Fruit fly (Drosophila melanogaster): ENCODE measurements around the gene CG17648.
A peak's percentile ranks its signal among the peaks of the same experiment; 100 is the strongest.

The CG17648 gene

DNA sequence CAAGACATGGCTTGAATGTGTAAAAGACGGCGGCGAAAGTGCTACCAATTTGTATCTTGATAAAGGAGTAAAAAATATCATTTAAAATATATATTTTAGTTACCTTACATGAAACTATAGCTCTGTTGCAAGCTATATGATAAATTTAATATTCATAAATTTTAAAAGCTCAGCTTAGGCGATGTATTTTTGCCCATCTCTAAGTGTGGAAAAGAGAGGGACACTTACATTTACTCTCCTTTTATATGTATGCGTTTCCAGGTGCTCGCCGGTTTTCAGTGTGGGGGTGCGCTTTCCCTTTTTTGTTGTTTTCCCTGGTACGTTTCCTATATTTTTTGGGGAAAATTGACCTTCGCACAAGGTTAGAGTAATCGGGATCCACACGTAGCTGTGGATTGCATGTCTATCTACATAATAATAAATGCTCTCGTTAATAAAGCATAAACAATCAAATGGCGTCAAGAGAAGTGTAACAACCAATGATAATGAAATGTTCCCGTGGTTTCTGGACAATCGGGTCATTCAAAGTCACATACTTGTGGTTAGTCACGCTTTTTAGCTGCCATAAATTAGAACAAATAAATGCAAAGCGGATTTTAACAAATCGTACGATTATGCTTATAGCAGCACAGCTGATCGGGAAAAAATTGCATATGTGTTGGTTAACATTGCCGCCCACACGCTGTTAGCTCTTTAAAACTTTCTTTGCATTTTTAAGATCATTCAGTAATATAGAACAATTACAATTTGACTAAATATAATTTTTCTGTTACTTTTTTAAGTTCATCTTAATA is 24.1 kb upstream of the CG17648 start (continued):
- TF ChIP-seq CG15601 (tag; optimal IDR thresholded peaks at IDR 0.05) (peak; percentile 98), ash1 (GFP tag; optimal IDR thresholded peaks at IDR 0.05) (peak; percentile 36), tap (tag; optimal IDR thresholded peaks at IDR 0.05) (peak; percentile 93), CG16863 (GFP tag; optimal IDR thresholded peaks at IDR 0.05) (peak; percentile 84), CG18476 (GFP tag; optimal IDR thresholded peaks at IDR 0.05) (peak; percentile 94), Scr (GFP tag; IDR thresholded peaks at IDR 0.05; ENCODE audit: partially characterized antibody) (peak; percentile 97), CG12155 (GFP tag; optimal IDR thresholded peaks at IDR 0.05) (peak; percentile 95), nau (GFP tag; optimal IDR thresholded peaks at IDR 0.05) (peak; percentile 95), CG3281 (GFP tag; optimal IDR thresholded peaks at IDR 0.05) (no peak), tio (GFP tag; optimal IDR thresholded peaks at IDR 0.05) (peak; percentile 90), CG5180 (GFP tag; optimal IDR thresholded peaks at IDR 0.05) (peak; percentile 86), CG31441 (GFP tag; IDR thresholded peaks at IDR 0.05) (peak; percentile 84), CG1647 (GFP tag; optimal IDR thresholded peaks at IDR 0.05) (peak; percentile 81), zfh1 (GFP tag; IDR thresholded peaks at IDR 0.05) (peak; percentile 97), Blimp-1 (GFP tag; optimal IDR thresholded peaks at IDR 0.05) (peak; percentile 94), da (GFP tag; optimal IDR thresholded peaks at IDR 0.05) (no peak), CG9797 (GFP tag; optimal IDR thresholded peaks at IDR 0.05) (peak; percentile 49), MBD-R2 (GFP tag; IDR thresholded peaks at IDR 0.05) (peak; percentile 93), NfI (GFP tag; optimal IDR thresholded peaks at IDR 0.05) (peak; percentile 99), sens-2 (GFP tag; IDR thresholded peaks at IDR 0.05) (peak; percentile 89), Atf6 (GFP tag; IDR thresholded peaks at IDR 0.05) (peak; percentile 98), gsb-n (tag; optimal IDR thresholded peaks at IDR 0.05) (peak; percentile 97), CG15479 (GFP tag; optimal IDR thresholded peaks at IDR 0.05) (peak; percentile 50), CG3407 (GFP tag; optimal IDR thresholded peaks at IDR 0.05) (peak; percentile 96), Vsx1 (GFP tag; optimal IDR thresholded peaks at IDR 0.05) (peak; percentile 97), CG1792 (GFP tag; optimal IDR thresholded peaks at IDR 0.05) (peak; percentile 71), stc (GFP tag; IDR thresholded peaks at IDR 0.05) (peak; percentile 95), dm (GFP tag; optimal IDR thresholded peaks at IDR 0.05) (peak; percentile 78), Med (GFP tag) (peak; percentile 97), CG2712 (tag; optimal IDR thresholded peaks at IDR 0.05) (peak; percentile 96), CG7372 (GFP tag; IDR thresholded peaks at IDR 0.05) (peak; percentile 98), CG2678 (tag; optimal IDR thresholded peaks at IDR 0.05) (peak; percentile 98), jing (GFP tag; optimal IDR thresholded peaks at IDR 0.05) (peak; percentile 90), emc (GFP tag; optimal IDR thresholded peaks at IDR 0.05) (peak; percentile 68), CG11723 (GFP tag; optimal IDR thresholded peaks at IDR 0.05) (peak; percentile 98), CG10209 (GFP tag; optimal IDR thresholded peaks at IDR 0.05) (peak; percentile 98), CG17385 (GFP tag; optimal IDR thresholded peaks at IDR 0.05) (peak; percentile 97), hth (optimal IDR thresholded peaks at IDR 0.05) (no peak), lov (optimal IDR thresholded peaks at IDR 0.05) (no peak), lov (GFP tag; IDR thresholded peaks at IDR 0.05) (peak; percentile 80), Doc2 (GFP tag; IDR thresholded peaks at IDR 0.05) (peak; percentile 84), C15 (GFP tag; IDR thresholded peaks at IDR 0.05) (peak; percentile 91), sqz (GFP tag; optimal IDR thresholded peaks at IDR 0.05) (peak; percentile 91), D (optimal IDR thresholded peaks at IDR 0.05) (no peak), D (GFP tag; optimal IDR thresholded peaks at IDR 0.05) (peak; percentile 94), Six4 (GFP tag; optimal IDR thresholded peaks at IDR 0.05) (peak; percentile 95), Dip2 (GFP tag; IDR thresholded peaks at IDR 0.05) (peak; percentile 73), ssp (GFP tag; IDR thresholded peaks at IDR 0.05) (peak; percentile 90), CG11504 (tag; optimal IDR thresholded peaks at IDR 0.05) (peak; percentile 97), Xrp1 (GFP tag; IDR thresholded peaks at IDR 0.05) (peak; percentile 97)
